Fruit fly (Drosophila melanogaster): ENCODE data around the gene spict.

spict gene

DNA sequence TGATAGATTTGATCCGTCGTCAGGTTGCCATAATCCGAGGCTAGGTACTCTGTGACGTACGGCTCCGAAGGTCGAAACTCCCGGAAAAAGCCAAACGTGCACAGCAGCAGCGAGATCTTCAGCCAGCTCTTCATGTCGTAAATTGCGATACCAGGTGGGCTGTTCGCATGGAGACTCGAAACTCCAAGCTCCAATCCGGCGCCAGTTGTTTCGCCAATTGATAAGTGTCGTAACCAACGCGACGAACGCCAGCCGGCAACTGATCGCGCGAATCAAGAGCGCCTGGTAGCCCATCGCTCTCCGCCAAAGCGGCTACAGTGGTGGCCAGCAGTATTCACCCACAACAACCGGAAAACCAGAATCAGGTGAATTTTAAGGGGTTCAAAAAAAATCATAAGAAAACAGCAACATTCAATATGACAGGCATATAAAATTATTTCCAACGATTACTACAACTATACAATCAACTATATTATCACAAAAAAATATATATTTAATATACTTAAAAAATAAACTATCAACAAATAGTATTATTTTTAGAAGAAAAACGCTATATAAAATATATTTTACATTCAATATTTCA is 4.1 kb upstream of the spict start, which contains the start of gene CG17036 (continued):
- TF ChIP-seq Sox102F (GFP tag; optimal IDR thresholded peaks at IDR 0.05) (no peak), CG17359 (tag; optimal IDR thresholded peaks at IDR 0.05) (no peak), CG6272 (GFP tag; IDR thresholded peaks at IDR 0.05) (no peak), onecut (GFP tag; IDR thresholded peaks at IDR 0.05) (no peak), CG1792 (GFP tag; optimal IDR thresholded peaks at IDR 0.05) (no peak), CG14050 (GFP tag; IDR thresholded peaks at IDR 0.05) (no peak), danr (GFP tag; IDR thresholded peaks at IDR 0.05) (no peak), Eip74EF (GFP tag; optimal IDR thresholded peaks at IDR 0.05) (no peak), Lpt (GFP tag; optimal IDR thresholded peaks at IDR 0.05) (no peak), maf-S (GFP tag; optimal IDR thresholded peaks at IDR 0.05) (no peak), Hr3 (GFP tag; optimal IDR thresholded peaks at IDR 0.05) (peak; percentile 2), Rfx (GFP tag; IDR thresholded peaks at IDR 0.05) (peak; percentile 66), B-H2 (GFP tag; optimal IDR thresholded peaks at IDR 0.05) (no peak), CG15601 (tag; optimal IDR thresholded peaks at IDR 0.05) (no peak), MESR4 (GFP tag; optimal IDR thresholded peaks at IDR 0.05) (no peak), CG8478 (optimal IDR thresholded peaks at IDR 0.05) (no peak), CG13123 (GFP tag; optimal IDR thresholded peaks at IDR 0.05) (no peak), CG15514 (GFP tag; optimal IDR thresholded peaks at IDR 0.05) (peak; percentile 41), yki (optimal IDR thresholded peaks at IDR 0.05) (no peak), CG11456 (GFP tag; IDR thresholded peaks at IDR 0.05) (peak; percentile 50; the same call in 1 of the 3 replicates), CG14014 (GFP tag; IDR thresholded peaks at IDR 0.05) (peak; percentile 55), Oaz (GFP tag; IDR thresholded peaks at IDR 0.05) (no peak), GATAe (GFP tag; conservative IDR thresholded peaks at IDR 0.05) (no peak), zen2 (GFP tag; IDR thresholded peaks at IDR 0.05; ENCODE audit: partially characterized antibody) (no peak), luna (GFP tag; optimal IDR thresholded peaks at IDR 0.05) (no peak), Mrtf (GFP tag; IDR thresholded peaks at IDR 0.05) (no peak), B-H1 (GFP tag; IDR thresholded peaks at IDR 0.05) (no peak), cwo (GFP tag; optimal IDR thresholded peaks at IDR 0.05) (peak; percentile 34), croc (GFP tag; conservative IDR thresholded peaks at IDR 0.05) (no peak), unc-4 (GFP tag; IDR thresholded peaks at IDR 0.05; ENCODE audit: partially characterized antibody) (no peak), ab (GFP tag; optimal IDR thresholded peaks at IDR 0.05) (no peak), cg (GFP tag; optimal IDR thresholded peaks at IDR 0.05) (no peak), CG3281 (GFP tag; optimal IDR thresholded peaks at IDR 0.05) (peak; percentile 52), Camta (GFP tag; optimal IDR thresholded peaks at IDR 0.05) (no peak), Bteb2 (GFP tag; optimal IDR thresholded peaks at IDR 0.05) (no peak), CG6791 (GFP tag; IDR thresholded peaks at IDR 0.05; ENCODE audit: partially characterized antibody) (no peak), CG18476 (GFP tag; optimal IDR thresholded peaks at IDR 0.05) (no peak), CG15269 (tag; optimal IDR thresholded peaks at IDR 0.05) (peak; percentile 4), CG34422 (GFP tag; IDR thresholded peaks at IDR 0.05) (peak; percentile 46; the same call in 1 of the 3 replicates), CG7963 (GFP tag; IDR thresholded peaks at IDR 0.05; ENCODE audit: partially characterized antibody) (no peak), CG17186 (GFP tag; optimal IDR thresholded peaks at IDR 0.05) (no peak), unpg (GFP tag; optimal IDR thresholded peaks at IDR 0.05) (no peak), CG10565 (GFP tag; optimal IDR thresholded peaks at IDR 0.05) (no peak), knrl (GFP tag; IDR thresholded peaks at IDR 0.05; ENCODE audit: partially characterized antibody) (no peak), Sin3A (optimal IDR thresholded peaks at IDR 0.05) (no peak), CG2712 (tag; optimal IDR thresholded peaks at IDR 0.05) (peak; percentile 36), Poxn (GFP tag; IDR thresholded peaks at IDR 0.05) (no peak), dimm (GFP tag; IDR thresholded peaks at IDR 0.05) (no peak), repo (GFP tag; optimal IDR thresholded peaks at IDR 0.05) (no peak), NFAT (GFP tag; IDR thresholded peaks at IDR 0.05) (peak; percentile 57; the same call in 1 of the 2 replicates), eve (GFP tag; optimal IDR thresholded peaks at IDR 0.05) (no peak), br (optimal IDR thresholded peaks at IDR 0.05) (no peak)
